Worm (Caenorhabditis elegans) whole organism, L2 larva: ENCODE results near the gene oac-21.
"Not testable (repeated sequence)": the region's sequence is repeated elsewhere in the genome, so short reads cannot be mapped to it uniquely, and the experiment has no call there.

Source experiments
- Y55F3AM.14 ChIP-seq: fragments of 200-800 bp; sonication (Bioruptor generic); optimal IDR thresholded peaks from 2 replicates; lab custom pipeline; 2018; ENCODE audit warnings: mild to moderate bottlenecking, missing genetic modification characterization, missing compliant biosample characterization
- aly-2 ChIP-seq: fragments of 150-350 bp; optimal IDR thresholded peaks from 2 replicates; lab custom pipeline; 2014; ENCODE audit warnings: missing biosample characterization, missing genetic modification characterization
- ama-1 ChIP-seq: fragments of 150-350 bp; optimal IDR thresholded peaks from 2 replicates; lab custom pipeline; 2018; ENCODE audit warnings: inconsistent platforms
- mab-5 ChIP-seq: fragments of 150-350 bp; optimal IDR thresholded peaks from 2 replicates; lab custom pipeline; 2014; ENCODE audit warnings: missing biosample characterization, missing genetic modification characterization
- mbf-1 ChIP-seq: sonication (generic microtip); optimal IDR thresholded peaks from 2 replicates; lab custom pipeline; 2017; ENCODE audit warnings: missing biosample characterization, missing genetic modification characterization
- nhr-11 ChIP-seq: fragments of 150-350 bp; optimal IDR thresholded peaks from 2 replicates; lab custom pipeline; 2014; ENCODE audit warnings: missing biosample characterization, missing genetic modification characterization
- nhr-12 ChIP-seq: fragments of 150-350 bp; optimal IDR thresholded peaks from 2 replicates; lab custom pipeline; 2014; ENCODE audit warnings: missing biosample characterization, missing genetic modification characterization
- nhr-21 ChIP-seq: fragments of 150-350 bp; optimal IDR thresholded peaks from 2 replicates; lab custom pipeline; 2014; ENCODE audit warnings: missing biosample characterization, missing genetic modification characterization
- nhr-237 ChIP-seq: fragments of 150-350 bp; optimal IDR thresholded peaks from 2 replicates; lab custom pipeline; 2014; ENCODE audit warnings: missing biosample characterization, missing genetic modification characterization
- unc-39 ChIP-seq: fragments of 150-350 bp; optimal IDR thresholded peaks from 2 replicates; lab custom pipeline; 2014; ENCODE audit warnings: missing biosample characterization, missing genetic modification characterization

DNA sequence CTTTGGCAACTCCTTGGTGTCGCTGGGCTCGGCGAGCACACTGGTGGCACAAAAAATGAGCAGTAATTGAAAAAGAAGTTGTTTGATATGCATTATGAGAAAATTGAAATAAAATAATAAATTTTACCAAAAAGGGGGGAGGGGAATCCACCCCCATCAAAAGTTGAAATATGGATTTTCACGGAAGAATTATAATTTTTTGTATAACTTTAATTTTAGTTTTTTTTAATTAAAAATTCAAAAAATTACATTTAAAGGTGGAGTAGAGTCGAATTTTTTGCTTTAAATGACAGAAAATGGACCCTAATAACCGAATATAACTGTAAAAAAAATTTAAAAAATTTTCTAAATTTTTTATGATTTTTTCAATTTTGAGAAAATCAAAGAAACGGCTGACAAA lies 22.8 kb downstream of the oac-21 start, which contains the start of gene F56D6.18:
- TF ChIP-seq nhr-237 (tag; lab: Kevin White, UChicago); nhr-12 (tag; lab: Kevin White, UChicago); ama-1 (lab: Kevin White, UChicago); nhr-11 (tag; lab: Kevin White, UChicago); mbf-1 (tag; lab: Kevin White, UChicago); unc-39 (tag; lab: Kevin White, UChicago); aly-2 (tag; lab: Kevin White, UChicago); mab-5 (tag; lab: Kevin White, UChicago); nhr-21 (tag; lab: Kevin White, UChicago); Y55F3AM.14: not testable (repeated sequence)
